Worm (Caenorhabditis elegans) whole organism, L4/young adult: Measurements from ENCODE around the gene F26F2.4.

ENCODE experiments used
- W03F9.2 ChIP-seq: fragments of 150-350 bp; optimal IDR thresholded peaks from 2 replicates; lab custom pipeline; 2014; ENCODE audit warnings: missing biosample characterization, missing genetic modification characterization
- him-1 ChIP-seq: sonication (generic microtip); optimal IDR thresholded peaks from 2 replicates; lab custom pipeline; 2016; ENCODE audit warnings: missing genotype, missing genetic modification reagents, missing genetic modification characterization, missing compliant biosample characterization

ce11 chrV:20527493-20527892 is 41.6 kb upstream of the F26F2.4 start, which contains the start of gene Y38H6C.13:
- TF ChIP-seq him-1 (tag; lab: Kevin White, UChicago) (no peak), W03F9.2 (tag; lab: Kevin White, UChicago) (no peak)
